Worm (Caenorhabditis elegans): ENCODE data around the gene gpd-2.

DNA sequence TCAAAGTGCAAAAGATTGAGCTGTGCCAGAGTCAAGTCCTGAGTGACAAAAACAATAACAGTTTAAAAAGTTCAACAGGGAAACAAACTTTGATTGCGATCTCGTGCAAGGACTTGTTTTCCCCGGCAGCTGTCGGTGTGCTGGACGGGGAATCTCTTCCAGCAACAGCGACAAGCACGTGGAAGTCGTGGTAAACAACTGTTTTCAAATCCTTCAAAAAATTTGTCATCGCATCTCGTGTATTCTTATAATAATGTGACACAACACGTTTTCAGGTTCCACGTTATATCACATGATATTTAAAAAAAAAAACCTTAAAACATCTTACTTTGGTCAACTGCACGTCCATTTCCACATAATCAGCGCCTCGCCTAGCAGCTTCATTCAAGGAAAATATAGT lies 5.9 kb downstream of the gpd-2 start:
- TF ChIP-seq tra-4 (tag; optimal IDR thresholded peaks at IDR 0.05) = no peak
- TF ChIP-seq ama-1 (optimal IDR thresholded peaks at IDR 0.05) = no peak
- no peak for TF ChIP-seq ceh-13 (GFP tag; optimal IDR thresholded peaks at IDR 0.05)
- no peak for TF ChIP-seq B0310.2 (tag; optimal IDR thresholded peaks at IDR 0.05)
- no peak for TF ChIP-seq hnd-1 (tag; optimal IDR thresholded peaks at IDR 0.05)
- TF ChIP-seq aly-1 (tag; optimal IDR thresholded peaks at IDR 0.05) = no peak
- no peak for TF ChIP-seq tbx-37 (GFP tag; conservative IDR thresholded peaks at IDR 0.05)
- TF ChIP-seq pes-1 (GFP tag; IDR thresholded peaks at IDR 0.05) = no peak
- TF ChIP-seq hmbx-1 (tag; optimal IDR thresholded peaks at IDR 0.05) = no peak
- no peak for TF ChIP-seq ets-7 (tag; optimal IDR thresholded peaks at IDR 0.05)
- no peak for TF ChIP-seq hmg-4 (GFP tag; optimal IDR thresholded peaks at IDR 0.05)
- TF ChIP-seq scrt-1 (GFP tag; IDR thresholded peaks at IDR 0.05) = no peak
- no peak for TF ChIP-seq tbx-11 (GFP tag; IDR thresholded peaks at IDR 0.05)
